Worm (Caenorhabditis elegans) whole organism, L3 larva: ENCODE measurements around the gene btb-9.

Experiments used
- R02D3.7 ChIP-seq: fragments of 150-350 bp; optimal IDR thresholded peaks from 2 replicates; lab custom pipeline; 2014; ENCODE audit warnings: missing biosample characterization, missing genetic modification characterization
- aly-2 ChIP-seq: fragments of 150-350 bp; optimal IDR thresholded peaks from 2 replicates; lab custom pipeline; 2014; ENCODE audit warnings: missing biosample characterization, missing genetic modification characterization
- ceh-16 ChIP-seq: sonication (generic microtip); optimal IDR thresholded peaks from 2 replicates; lab custom pipeline; 2017; ENCODE audit warnings: missing biosample characterization, missing genetic modification characterization
- ceh-82 ChIP-seq: fragments of 150-350 bp; optimal IDR thresholded peaks from 2 replicates; lab custom pipeline; 2014; ENCODE audit warnings: missing biosample characterization, missing genetic modification characterization
- ceh-9 ChIP-seq: sonication (generic microtip); optimal IDR thresholded peaks from 2 replicates; lab custom pipeline; 2018; ENCODE audit warnings: missing biosample characterization, missing genetic modification characterization
- egl-5 ChIP-seq: fragments of 150-350 bp; optimal IDR thresholded peaks from 2 replicates; lab custom pipeline; 2017; ENCODE audit warnings: missing biosample characterization, missing genetic modification reagents, missing genetic modification characterization, inconsistent platforms
- elt-2 ChIP-seq: sonication (generic microtip); optimal IDR thresholded peaks from 2 replicates; lab custom pipeline; 2016; ENCODE audit warnings: missing genetic modification reagents, mild to moderate bottlenecking, missing genetic modification characterization, missing compliant biosample characterization
- elt-3 ChIP-seq, 3 experiments: fragments of 150-350 bp in 1 of 3; sonication (generic microtip) in 2 of 3; optimal IDR thresholded peaks; 2 replicates in 2 of 3; 4 replicates in 1 of 3; lab custom pipeline; 2014 to 2017; ENCODE audit warnings: missing biosample characterization in 3 of 3, missing genetic modification characterization in 3 of 3
- eor-1 ChIP-seq, 2 experiments: fragments of 150-350 bp; optimal IDR thresholded peaks; 2 replicates each; lab custom pipeline; 2014 to 2018; ENCODE audit warnings: missing biosample characterization in 2 of 2, missing genetic modification characterization in 2 of 2
- fkh-10 ChIP-seq: sonication (generic microtip); optimal IDR thresholded peaks from 2 replicates; lab custom pipeline; 2017; ENCODE audit warnings: missing biosample characterization, missing genetic modification reagents, missing genetic modification characterization
- fkh-2 ChIP-seq: fragments of 150-350 bp; optimal IDR thresholded peaks from 2 replicates; lab custom pipeline; 2014; ENCODE audit warnings: missing biosample characterization, missing genetic modification reagents, missing genetic modification characterization
- hmg-11 ChIP-seq: sonication (generic microtip); optimal IDR thresholded peaks from 2 replicates; lab custom pipeline; 2016; ENCODE audit warnings: missing genetic modification characterization, missing compliant biosample characterization
- lin-15B ChIP-seq: fragments of 150-350 bp; optimal IDR thresholded peaks from 2 replicates; lab custom pipeline; 2014; ENCODE audit warnings: missing biosample characterization, missing genetic modification characterization
- lin-39 ChIP-seq: fragments of 150-350 bp; optimal IDR thresholded peaks from 2 replicates; lab custom pipeline; 2018; ENCODE audit warnings: missing biosample characterization, missing genetic modification reagents, missing genetic modification characterization
- lsy-12 ChIP-seq: sonication (generic microtip); optimal IDR thresholded peaks from 2 replicates; lab custom pipeline; 2016; ENCODE audit warnings: mild to moderate bottlenecking, missing genetic modification characterization, missing compliant biosample characterization
- mdl-1 ChIP-seq: fragments of 150-350 bp; optimal IDR thresholded peaks from 2 replicates; lab custom pipeline; 2014; ENCODE audit warnings: missing biosample characterization, missing genetic modification characterization
- mml-1 ChIP-seq: fragments of 150-350 bp; sonication (generic microtip); optimal IDR thresholded peaks from 3 replicates; lab custom pipeline; 2014; ENCODE audit warnings: missing biosample characterization, missing genetic modification characterization
- nhr-11 ChIP-seq: fragments of 150-350 bp; optimal IDR thresholded peaks from 2 replicates; lab custom pipeline; 2014; ENCODE audit warnings: missing biosample characterization, missing genetic modification characterization
- nhr-12 ChIP-seq: fragments of 150-350 bp; optimal IDR thresholded peaks from 2 replicates; lab custom pipeline; 2014; ENCODE audit warnings: missing biosample characterization, missing genetic modification characterization
- nhr-23 ChIP-seq: fragments of 150-350 bp; optimal IDR thresholded peaks from 2 replicates; lab custom pipeline; 2014; ENCODE audit warnings: missing biosample characterization, missing genetic modification reagents, missing genetic modification characterization
- nhr-237 ChIP-seq: fragments of 150-350 bp; optimal IDR thresholded peaks from 2 replicates; lab custom pipeline; 2014; ENCODE audit warnings: missing biosample characterization, missing genetic modification characterization
- nhr-25 ChIP-seq: sonication (generic microtip); optimal IDR thresholded peaks from 2 replicates; lab custom pipeline; 2017; ENCODE audit warnings: missing biosample characterization, missing genetic modification characterization
- nhr-28 ChIP-seq: fragments of 150-350 bp; optimal IDR thresholded peaks from 2 replicates; lab custom pipeline; 2014; ENCODE audit warnings: missing biosample characterization, missing genetic modification characterization
- nhr-67 ChIP-seq: fragments of 150-350 bp; optimal IDR thresholded peaks from 2 replicates; lab custom pipeline; 2014; ENCODE audit warnings: missing biosample characterization, missing genetic modification characterization
- nhr-77 ChIP-seq: fragments of 150-350 bp; optimal IDR thresholded peaks from 2 replicates; lab custom pipeline; 2014; ENCODE audit warnings: missing biosample characterization, missing genetic modification characterization
- pha-4 ChIP-seq: fragments of 150-350 bp; optimal IDR thresholded peaks from 2 replicates; lab custom pipeline; 2014; ENCODE audit warnings: missing biosample characterization, missing genetic modification reagents, missing genetic modification characterization
- sea-2 ChIP-seq: fragments of 150-350 bp; sonication (generic microtip); optimal IDR thresholded peaks from 4 replicates; lab custom pipeline; 2014; ENCODE audit warnings: missing biosample characterization, missing genetic modification reagents, missing genetic modification characterization
- snpc-4 ChIP-seq: fragments of 150-350 bp; optimal IDR thresholded peaks from 2 replicates; lab custom pipeline; 2014; ENCODE audit warnings: missing biosample characterization, missing genetic modification characterization
- tbx-2 ChIP-seq: sonication (generic microtip); optimal IDR thresholded peaks from 2 replicates; lab custom pipeline; 2016; ENCODE audit warnings: mild to moderate bottlenecking, missing genetic modification characterization, missing compliant biosample characterization
- unc-39 ChIP-seq: sonication (generic microtip); optimal IDR thresholded peaks from 4 replicates; lab custom pipeline; 2017; ENCODE audit warnings: missing biosample characterization, missing genetic modification characterization
- unc-62 ChIP-seq: fragments of 150-350 bp; sonication (generic microtip); optimal IDR thresholded peaks from 4 replicates; lab custom pipeline; 2014; ENCODE audit warnings: missing biosample characterization, missing genetic modification reagents, missing genetic modification characterization
- zag-1 ChIP-seq: fragments of 150-350 bp; optimal IDR thresholded peaks from 2 replicates; lab custom pipeline; 2014; ENCODE audit warnings: missing biosample characterization, missing genetic modification characterization
- ztf-11 ChIP-seq: fragments of 150-350 bp; optimal IDR thresholded peaks from 2 replicates; lab custom pipeline; 2014; ENCODE audit warnings: missing biosample characterization, missing genetic modification characterization

Gene btb-9

ce11 chrII:1722394-1722793 lies 5.9 kb upstream of the btb-9 start, which contains the start of the genes fbxb-5 and btb-8:
fbxb-5 (minus strand) TSS chrII:1722494.
btb-8 (plus strand) TSS chrII:1722770.
- no peak for TF ChIP-seq mml-1
- TF ChIP-seq egl-5 (tag; lab: Kevin White, UChicago): no peak

DNA sequence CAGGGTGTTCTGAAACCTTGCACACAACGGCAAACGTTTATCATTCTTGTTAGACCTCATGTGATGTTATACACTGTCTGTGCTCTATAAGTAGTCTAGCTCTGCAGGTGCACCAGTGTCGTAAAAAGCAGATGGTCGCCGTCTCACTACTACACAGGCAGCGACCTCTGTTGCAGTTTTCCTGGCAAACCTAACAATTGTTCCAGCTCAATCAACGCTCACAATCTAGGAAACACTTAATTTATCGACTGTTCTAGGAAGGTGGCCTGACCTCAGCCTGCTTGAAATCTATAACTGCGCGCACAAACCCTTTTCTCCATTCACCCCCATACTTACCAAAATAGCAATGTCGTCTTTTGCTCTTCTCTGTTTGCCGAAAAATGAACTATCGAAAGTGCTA lies 4.0 kb upstream of the btb-9 start, which contains the start of gene fbxb-11:
fbxb-11 (plus strand) TSS at position 301 of the 400 bp plus-strand sequence.
- TF ChIP-seq unc-39 (tag; lab: Kevin White, UChicago) (no peak), lin-39 (no peak), mml-1 (no peak), eor-1 (tag; optimal IDR thresholded peaks at IDR 0.05; lab: Kevin White, UChicago) (no peak), nhr-11 (tag; lab: Kevin White, UChicago) (no peak), nhr-12 (no peak), pha-4 (tag; lab: Kevin White, UChicago) (no peak), ceh-16 (no peak), nhr-77 (tag; lab: Kevin White, UChicago) (no peak), fkh-2 (tag; lab: Kevin White, UChicago) (no peak), nhr-67 (no peak), tbx-2 (tag; lab: Kevin White, UChicago) (no peak), lin-15B (tag; lab: Kevin White, UChicago) (no peak), fkh-10 (GFP tag; lab: Kevin White, UChicago) (no peak)

ce11 chrII:1725735-1726134 lies 2.6 kb upstream of the btb-9 start, which contains the start of gene F45C12.17:
F45C12.17 (plus strand) TSS chrII:1726111.
- no peak for TF ChIP-seq lin-15B (tag; lab: Kevin White, UChicago)
- TF ChIP-seq unc-62 (GFP tag; lab: Kevin White, UChicago): no peak
- no peak for TF ChIP-seq lin-39
- no peak for TF ChIP-seq zag-1 (tag; lab: Kevin White, UChicago)
- TF ChIP-seq ceh-9 (tag; lab: Kevin White, UChicago): no peak
- TF ChIP-seq hmg-11 (tag; lab: Kevin White, UChicago): no peak

DNA sequence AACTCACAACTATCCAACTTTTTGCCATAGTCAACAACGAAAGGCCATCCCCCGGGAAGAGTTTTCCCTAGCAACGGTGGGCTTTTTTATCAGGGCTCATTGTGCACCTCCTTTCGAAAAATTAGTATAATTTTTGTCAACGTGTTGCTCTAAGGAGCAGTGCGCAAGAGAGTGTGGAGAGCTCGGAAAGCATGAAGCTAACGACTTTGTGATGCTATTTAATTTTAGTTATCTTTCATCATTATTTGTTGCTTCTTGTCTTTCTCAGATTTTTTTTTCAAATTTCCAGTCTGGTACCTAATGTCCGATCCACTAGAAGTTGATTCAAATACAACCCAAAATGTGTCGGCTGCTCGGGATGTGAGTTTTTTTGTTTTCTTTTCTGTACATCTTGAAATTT lies 1.8 kb downstream of the btb-9 start, which contains the start of gene ceh-81:
ceh-81 (plus strand) TSS at position 301 of the 400 bp plus-strand sequence.
- TF ChIP-seq tbx-2 (tag; lab: Kevin White, UChicago): no peak

DNA sequence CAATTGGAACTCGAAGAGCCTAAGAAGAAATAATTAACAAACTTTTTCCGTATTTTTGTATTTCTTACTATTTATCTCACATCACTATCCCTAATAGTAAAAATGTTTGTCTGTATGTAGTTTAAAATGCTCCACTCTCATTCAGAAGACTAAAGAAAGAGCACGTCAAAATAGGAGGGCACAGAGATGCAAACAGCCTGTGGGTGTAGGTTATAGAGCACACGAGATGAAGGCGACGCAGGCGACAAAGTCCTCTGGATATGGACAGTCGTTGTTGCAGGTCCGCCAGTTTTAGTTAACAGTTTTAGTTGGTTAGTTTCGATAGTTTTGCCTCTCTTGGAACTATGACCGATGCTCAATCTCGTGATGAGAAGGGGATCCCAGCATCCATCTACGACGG lies 3.6 kb downstream of the btb-9 start, which contains the start of gene ceh-82:
ceh-82 (plus strand) TSS at position 301 of the 400 bp plus-strand sequence.
- TF ChIP-seq pha-4 (tag; lab: Kevin White, UChicago): no peak
- TF ChIP-seq lin-15B (tag; lab: Kevin White, UChicago): no peak
- no peak for TF ChIP-seq R02D3.7
- TF ChIP-seq nhr-25 (tag; lab: Kevin White, UChicago): no peak
- no peak for TF ChIP-seq elt-3 (tag; optimal IDR thresholded peaks at IDR 0.05; lab: Kevin White, UChicago)
- TF ChIP-seq ceh-82: no peak
- TF ChIP-seq nhr-12: no peak
- no peak for TF ChIP-seq nhr-67
- TF ChIP-seq egl-5 (tag; lab: Kevin White, UChicago): no peak
- no peak for TF ChIP-seq nhr-237 (tag; lab: Kevin White, UChicago)
- no peak for TF ChIP-seq mdl-1
- TF ChIP-seq nhr-23 (tag; lab: Kevin White, UChicago): no peak
- TF ChIP-seq lsy-12 (tag; lab: Kevin White, UChicago): no peak
- TF ChIP-seq sea-2 (GFP tag; lab: Kevin White, UChicago): no peak
- no peak for TF ChIP-seq ceh-16
- no peak for TF ChIP-seq elt-2
- TF ChIP-seq snpc-4 (tag; lab: Kevin White, UChicago): no peak
- TF ChIP-seq, all 47 proteins: peak for 0

ce11 chrII:1735145-1735544 lies 6.8 kb downstream of the btb-9 start:
- TF ChIP-seq ztf-11 (no peak), nhr-28 (tag; lab: Kevin White, UChicago) (no peak), nhr-77 (tag; lab: Kevin White, UChicago) (no peak), R02D3.7 (no peak), lin-15B (tag; lab: Kevin White, UChicago) (no peak), nhr-237 (tag; lab: Kevin White, UChicago) (no peak), elt-3 (tag; optimal IDR thresholded peaks at IDR 0.05; lab: Kevin White, UChicago) (no peak), fkh-2 (tag; lab: Kevin White, UChicago) (no peak), aly-2 (tag; lab: Kevin White, UChicago) (no peak), unc-39 (tag; lab: Kevin White, UChicago) (no peak), eor-1 (tag; optimal IDR thresholded peaks at IDR 0.05; lab: Kevin White, UChicago) (no peak), egl-5 (tag; lab: Kevin White, UChicago) (no peak), nhr-12 (no peak), mml-1 (no peak), elt-2 (no peak)
- TF ChIP-seq, all 47 proteins: peak for 0
